Fruit fly (Drosophila melanogaster): ENCODE data around the gene CG44013.
A peak's percentile ranks its signal among the peaks of the same experiment; 100 is the strongest.

CG44013 gene

DNA sequence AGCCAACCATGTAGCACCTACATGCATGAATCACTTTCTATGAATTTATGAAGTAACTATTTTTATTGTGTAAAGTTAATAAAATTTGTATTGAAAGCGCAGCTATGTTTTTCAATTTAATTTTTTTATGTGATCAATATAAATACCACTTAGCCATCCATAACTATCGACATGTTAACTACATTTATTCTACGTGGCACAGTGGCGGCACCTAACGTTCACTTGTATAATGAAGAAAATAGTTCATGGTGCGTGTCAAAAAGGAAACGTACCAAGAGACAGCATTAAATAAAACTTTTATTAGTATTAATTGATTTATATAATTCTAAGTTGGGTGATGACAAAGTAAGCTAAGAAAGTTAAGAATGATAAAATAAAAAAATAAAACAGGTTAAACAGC is 16.5 kb downstream of the CG44013 start:
- TF ChIP-seq svp (GFP tag) (peak; percentile 58), Smox (GFP tag; optimal IDR thresholded peaks at IDR 0.05) (no peak)

- TF ChIP-seq lz (GFP tag; optimal IDR thresholded peaks at IDR 0.05) (no peak), dac (GFP tag; optimal IDR thresholded peaks at IDR 0.05) (no peak), CG3919 (GFP tag; optimal IDR thresholded peaks at IDR 0.05) (no peak), svp (GFP tag) (no peak), Blimp-1 (GFP tag; optimal IDR thresholded peaks at IDR 0.05) (no peak), CG32006 (GFP tag; optimal IDR thresholded peaks at IDR 0.05) (no peak), CG6854 (GFP tag; optimal IDR thresholded peaks at IDR 0.05) (no peak), Smox (GFP tag; optimal IDR thresholded peaks at IDR 0.05) (no peak), CG1621 (tag; optimal IDR thresholded peaks at IDR 0.05) (no peak), fd85E (GFP tag; optimal IDR thresholded peaks at IDR 0.05) (no peak), ss (GFP tag; optimal IDR thresholded peaks at IDR 0.05) (no peak), esn (GFP tag; optimal IDR thresholded peaks at IDR 0.05) (no peak), spab (GFP tag; optimal IDR thresholded peaks at IDR 0.05) (no peak), CG10669 (GFP tag; optimal IDR thresholded peaks at IDR 0.05) (no peak), CG15336 (GFP tag; IDR thresholded peaks at IDR 0.05) (no peak), topi (GFP tag; optimal IDR thresholded peaks at IDR 0.05) (no peak), CG11902 (GFP tag; optimal IDR thresholded peaks at IDR 0.05) (no peak), Sox102F (GFP tag; optimal IDR thresholded peaks at IDR 0.05) (no peak), Sox14 (GFP tag; optimal IDR thresholded peaks at IDR 0.05) (no peak)
Measured at dm6 chr3R:15485866-15486265, 23.9 kb downstream of the CG44013 start, which contains the start of gene obe. Gene obe (plus strand): TSS chr3R:15486050.

- TF ChIP-seq Met (GFP tag; optimal IDR thresholded peaks at IDR 0.05) (no peak), CG31627 (GFP tag; optimal IDR thresholded peaks at IDR 0.05) (no peak)
Measured at dm6 chr3R:15485296-15485695, 24.4 kb downstream of the CG44013 start, which contains the start of gene Trissin. Gene Trissin (minus strand): TSS chr3R:15485396.

dm6 chr3R:15482858-15483257 is 26.9 kb downstream of the CG44013 start, which contains the start of gene Rh6:
Gene Rh6 (plus strand): TSS chr3R:15483158.
- TF ChIP-seq dsx (GFP tag; optimal IDR thresholded peaks at IDR 0.05; ENCODE audit: poor library complexity, severe bottlenecking), result no peak
- TF ChIP-seq vri (GFP tag; optimal IDR thresholded peaks at IDR 0.05), result no peak
- TF ChIP-seq svp (GFP tag), result no peak
- TF ChIP-seq CG6163 (GFP tag; IDR thresholded peaks at IDR 0.05), result no peak
- TF ChIP-seq Sox14 (GFP tag; optimal IDR thresholded peaks at IDR 0.05), result no peak
- no peak for TF ChIP-seq cyc (GFP tag; optimal IDR thresholded peaks at IDR 0.05)
- no peak for TF ChIP-seq CG7368 (GFP tag; optimal IDR thresholded peaks at IDR 0.05)
- TF ChIP-seq Smox (GFP tag; optimal IDR thresholded peaks at IDR 0.05), result no peak
- TF ChIP-seq CG6792 (GFP tag; optimal IDR thresholded peaks at IDR 0.05), result no peak
- no peak for TF ChIP-seq OdsH (GFP tag; optimal IDR thresholded peaks at IDR 0.05)
- TF ChIP-seq eg (GFP tag; IDR thresholded peaks at IDR 0.05), result no peak
- no peak for TF ChIP-seq Gug (GFP tag; IDR thresholded peaks at IDR 0.05)
- TF ChIP-seq CG8319 (GFP tag; optimal IDR thresholded peaks at IDR 0.05), result no peak

DNA sequence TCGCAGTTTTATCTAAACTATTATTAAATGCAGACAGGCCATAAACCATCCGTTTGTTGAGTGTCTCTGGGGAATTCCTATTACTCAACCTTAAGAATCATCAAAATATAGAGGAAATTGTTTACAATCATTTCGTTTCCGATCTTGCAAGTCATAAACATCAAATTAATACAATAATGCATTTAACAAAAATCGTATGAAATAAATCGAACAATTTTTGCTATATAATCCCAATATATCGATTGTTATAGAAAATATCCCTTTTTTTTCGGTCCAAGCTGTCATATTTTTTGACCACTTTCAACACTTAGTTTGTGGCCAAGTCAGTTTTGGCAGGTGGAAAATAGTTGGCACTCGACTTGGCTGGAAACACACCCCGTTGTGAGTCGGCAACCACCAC is 28.1 kb downstream of the CG44013 start, which contains the start of gene B9d1:
B9d1 (plus strand) TSS at position 301 of the 400 bp plus-strand sequence.
- no peak for TF ChIP-seq cyc (GFP tag; optimal IDR thresholded peaks at IDR 0.05)

DNA sequence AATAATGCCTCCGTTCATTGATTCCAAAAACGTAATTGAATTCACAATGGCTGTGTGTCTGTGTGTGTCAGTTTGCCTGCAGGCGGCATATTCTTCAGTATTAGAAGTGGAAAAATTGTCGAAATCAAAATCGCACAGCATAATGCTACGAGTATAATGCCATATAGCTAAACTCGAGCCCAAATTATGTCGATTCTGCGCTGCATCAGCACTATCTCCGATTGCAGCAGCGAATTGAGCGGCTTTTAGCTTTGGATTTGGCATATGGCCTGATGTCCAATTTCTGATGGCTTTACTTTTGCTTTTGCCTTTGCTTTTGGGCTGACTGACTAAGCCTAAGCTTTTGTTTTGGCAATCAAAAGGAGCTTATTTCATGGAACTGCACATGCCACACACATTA is 29.6 kb downstream of the CG44013 start:
- TF ChIP-seq Gug (GFP tag; IDR thresholded peaks at IDR 0.05) (no peak), acj6 (GFP tag; optimal IDR thresholded peaks at IDR 0.05) (no peak), lz (GFP tag; optimal IDR thresholded peaks at IDR 0.05) (no peak)
